Worm (Caenorhabditis elegans): ENCODE results near the gene flp-25.

Gene flp-25

ce11 chrIII:9361228-9361627, at the start of gene flp-25:
flp-25 (plus strand) TSS chrIII:9361528.
- TF ChIP-seq bed-3 (GFP tag; optimal IDR thresholded peaks at IDR 0.05) (no peak), mls-2 (tag; optimal IDR thresholded peaks at IDR 0.05) (no peak), mab-5 (tag; optimal IDR thresholded peaks at IDR 0.05) (no peak), lin-13 (tag; optimal IDR thresholded peaks at IDR 0.05) (no peak), snpc-4 (tag; optimal IDR thresholded peaks at IDR 0.05) (no peak), nhr-237 (tag; optimal IDR thresholded peaks at IDR 0.05) (no peak), nhr-2 (tag; optimal IDR thresholded peaks at IDR 0.05) (no peak), unc-120 (tag; optimal IDR thresholded peaks at IDR 0.05; ENCODE audit: poor library complexity, severe bottlenecking) (no peak), unc-39 (tag; optimal IDR thresholded peaks at IDR 0.05) (no peak)

ce11 chrIII:9314476-9314875, 46.9 kb upstream of the flp-25 start, which contains the start of gene C40H1.8:
C40H1.8 (plus strand) TSS chrIII:9314717.
- TF ChIP-seq hlh-1 (tag; optimal IDR thresholded peaks at IDR 0.05) (no peak), mab-5 (tag; optimal IDR thresholded peaks at IDR 0.05) (no peak), sptf-1 (tag; optimal IDR thresholded peaks at IDR 0.05) (no peak), bed-3 (GFP tag; optimal IDR thresholded peaks at IDR 0.05) (no peak), lin-32 (GFP tag; optimal IDR thresholded peaks at IDR 0.05) (no peak), flh-1 (GFP tag; optimal IDR thresholded peaks at IDR 0.05) (no peak), elt-3 (tag; optimal IDR thresholded peaks at IDR 0.05) (no peak)

- TF ChIP-seq ceh-83 (GFP tag; optimal IDR thresholded peaks at IDR 0.05) (no peak), unc-39 (tag; optimal IDR thresholded peaks at IDR 0.05) (no peak), cnd-1 (tag; optimal IDR thresholded peaks at IDR 0.05) (no peak), unc-120 (tag; optimal IDR thresholded peaks at IDR 0.05; ENCODE audit: poor library complexity, severe bottlenecking) (no peak)
Measured at ce11 chrIII:9315180-9315579, 46.1 kb upstream of the flp-25 start.

- no peak for TF ChIP-seq lin-13 (tag; optimal IDR thresholded peaks at IDR 0.05)
- no peak for TF ChIP-seq ceh-39 (tag; optimal IDR thresholded peaks at IDR 0.05)
- TF ChIP-seq flh-1 (GFP tag; optimal IDR thresholded peaks at IDR 0.05): no peak
- no peak for TF ChIP-seq nhr-2 (tag; optimal IDR thresholded peaks at IDR 0.05)
- TF ChIP-seq mls-2 (tag; optimal IDR thresholded peaks at IDR 0.05): no peak
- TF ChIP-seq nhr-12 (tag; optimal IDR thresholded peaks at IDR 0.05): no peak
- TF ChIP-seq nhr-28 (tag; optimal IDR thresholded peaks at IDR 0.05): no peak
- no peak for TF ChIP-seq lsy-2 (tag; optimal IDR thresholded peaks at IDR 0.05)
- no peak for TF ChIP-seq drap-1 (GFP tag; optimal IDR thresholded peaks at IDR 0.05)
- TF ChIP-seq sem-2 (GFP tag; optimal IDR thresholded peaks at IDR 0.05): no peak
- no peak for TF ChIP-seq sptf-1 (tag; optimal IDR thresholded peaks at IDR 0.05)
- TF ChIP-seq ceh-83 (GFP tag; optimal IDR thresholded peaks at IDR 0.05): no peak
- TF ChIP-seq mab-5 (tag; optimal IDR thresholded peaks at IDR 0.05): no peak
- TF ChIP-seq ham-2 (GFP tag; optimal IDR thresholded peaks at IDR 0.05): no peak
- no peak for TF ChIP-seq elt-3 (tag; optimal IDR thresholded peaks at IDR 0.05)
- no peak for TF ChIP-seq tbx-8 (GFP tag; optimal IDR thresholded peaks at IDR 0.05)
- no peak for TF ChIP-seq ceh-43 (GFP tag; optimal IDR thresholded peaks at IDR 0.05)
- no peak for TF ChIP-seq cnd-1 (tag; optimal IDR thresholded peaks at IDR 0.05)
- TF ChIP-seq ces-1 (GFP tag; optimal IDR thresholded peaks at IDR 0.05): no peak
- TF ChIP-seq zip-8 (tag; optimal IDR thresholded peaks at IDR 0.05): no peak
Measured at ce11 chrIII:9317601-9318000, 43.7 kb upstream of the flp-25 start.

- TF ChIP-seq cnd-1 (tag; optimal IDR thresholded peaks at IDR 0.05) (no peak), lin-13 (tag; optimal IDR thresholded peaks at IDR 0.05) (no peak), nhr-12 (tag; optimal IDR thresholded peaks at IDR 0.05) (no peak), nhr-28 (tag; optimal IDR thresholded peaks at IDR 0.05) (no peak), mls-2 (tag; optimal IDR thresholded peaks at IDR 0.05) (no peak), snpc-4 (tag; optimal IDR thresholded peaks at IDR 0.05) (no peak), nhr-76 (tag; optimal IDR thresholded peaks at IDR 0.05) (no peak), hlh-1 (tag; optimal IDR thresholded peaks at IDR 0.05) (no peak), mep-1 (tag; optimal IDR thresholded peaks at IDR 0.05) (no peak), ces-1 (GFP tag; optimal IDR thresholded peaks at IDR 0.05) (no peak), ceh-39 (tag; optimal IDR thresholded peaks at IDR 0.05) (no peak), drap-1 (GFP tag; optimal IDR thresholded peaks at IDR 0.05) (no peak), nhr-2 (tag; optimal IDR thresholded peaks at IDR 0.05) (no peak), M03D4.4 (tag; optimal IDR thresholded peaks at IDR 0.05) (no peak), ztf-11 (tag; optimal IDR thresholded peaks at IDR 0.05) (no peak), bed-3 (GFP tag; optimal IDR thresholded peaks at IDR 0.05) (no peak), elt-1 (tag; optimal IDR thresholded peaks at IDR 0.05; ENCODE audit: borderline replicate concordance, insufficient read depth) (no peak), ceh-43 (GFP tag; optimal IDR thresholded peaks at IDR 0.05) (no peak), zip-8 (tag; optimal IDR thresholded peaks at IDR 0.05) (no peak)
Measured at ce11 chrIII:9319641-9320040, 41.7 kb upstream of the flp-25 start, which contains the start of gene C40H1.9. C40H1.9 (plus strand) TSS chrIII:9319941.
